Fruit fly (Drosophila melanogaster): ENCODE data around the gene CG8500.

CG8500 gene

dm6 chr3R:9767620-9768592, 16.5 kb upstream of the CG8500 start, which contains the start of gene Naa80 (continued):
- TF ChIP-seq Atf3 (GFP tag; optimal IDR thresholded peaks at IDR 0.05) = peak; percentile 45
- TF ChIP-seq ro (GFP tag; IDR thresholded peaks at IDR 0.05) = no peak
- TF ChIP-seq CG4820 (GFP tag; optimal IDR thresholded peaks at IDR 0.05) = peak; percentile 8
- TF ChIP-seq CG13424 (tag; optimal IDR thresholded peaks at IDR 0.05) = peak; percentile 52
- TF ChIP-seq usp (GFP tag; optimal IDR thresholded peaks at IDR 0.05) = no peak
- peak; percentile 1 for TF ChIP-seq CG4328 (GFP tag; optimal IDR thresholded peaks at IDR 0.05)
- TF ChIP-seq Sox102F (GFP tag; optimal IDR thresholded peaks at IDR 0.05) = no peak
- TF ChIP-seq Dfd (GFP tag; optimal IDR thresholded peaks at IDR 0.05) = no peak
- TF ChIP-seq disco-r (GFP tag; optimal IDR thresholded peaks at IDR 0.05) = peak; percentile 7
- TF ChIP-seq CG9437 (GFP tag; optimal IDR thresholded peaks at IDR 0.05) = no peak
- peak; percentile 25 for TF ChIP-seq CG1792 (GFP tag; optimal IDR thresholded peaks at IDR 0.05)
- TF ChIP-seq CG31388 (GFP tag; optimal IDR thresholded peaks at IDR 0.05) = no peak
- peak in 1 of 2 experiments; percentile 45 for TF ChIP-seq crp (GFP tag; optimal IDR thresholded peaks at IDR 0.05)
- TF ChIP-seq CG2120 (GFP tag; optimal IDR thresholded peaks at IDR 0.05) = peak; percentile 89
- peak; percentile 43 for TF ChIP-seq CG18476 (GFP tag; optimal IDR thresholded peaks at IDR 0.05)
- peak; percentile 45 for TF ChIP-seq CG11723 (GFP tag; optimal IDR thresholded peaks at IDR 0.05)
- TF ChIP-seq CG1832 (GFP tag; optimal IDR thresholded peaks at IDR 0.05) = no peak
- TF ChIP-seq Adf1 (GFP tag; IDR thresholded peaks at IDR 0.05) = peak; percentile 67
- TF ChIP-seq Ets65A (GFP tag) = peak; percentile 95
- peak; percentile 89 for TF ChIP-seq CG12659 (GFP tag; optimal IDR thresholded peaks at IDR 0.05)
- peak; percentile 27 for TF ChIP-seq CG4854 (GFP tag; optimal IDR thresholded peaks at IDR 0.05)
- peak; percentile 55; the same call in 1 of the 2 replicates for TF ChIP-seq lmd (GFP tag; IDR thresholded peaks at IDR 0.05)
- peak; percentile 63 for TF ChIP-seq nmo (GFP tag; optimal IDR thresholded peaks at IDR 0.05)
- peak; percentile 82 for TF ChIP-seq CG17912 (GFP tag; optimal IDR thresholded peaks at IDR 0.05)
- no peak for TF ChIP-seq sim (GFP tag; IDR thresholded peaks at IDR 0.05)
- peak; percentile 25 for TF ChIP-seq cwo (GFP tag; optimal IDR thresholded peaks at IDR 0.05)
- TF ChIP-seq Trl (optimal IDR thresholded peaks at IDR 0.05) = no peak
- TF ChIP-seq Trl (GFP tag; optimal IDR thresholded peaks at IDR 0.05) = peak; percentile 83
- peak; percentile 80 for TF ChIP-seq chn (GFP tag; optimal IDR thresholded peaks at IDR 0.05)
- peak; percentile 54 for TF ChIP-seq Hr3 (GFP tag; optimal IDR thresholded peaks at IDR 0.05)
- TF ChIP-seq ERR (GFP tag; optimal IDR thresholded peaks at IDR 0.05) = peak; percentile 82
- TF ChIP-seq p53 (GFP tag; optimal IDR thresholded peaks at IDR 0.05) = peak; percentile 67
- TF ChIP-seq fd102C (GFP tag; optimal IDR thresholded peaks at IDR 0.05) = no peak
- no peak for TF ChIP-seq CG9797 (GFP tag; optimal IDR thresholded peaks at IDR 0.05)
- TF ChIP-seq CG8388 (GFP tag; optimal IDR thresholded peaks at IDR 0.05) = peak; percentile 23
- TF ChIP-seq wek (GFP tag; optimal IDR thresholded peaks at IDR 0.05) = no peak
- no peak for TF ChIP-seq B-H1 (GFP tag; IDR thresholded peaks at IDR 0.05)
- peak; percentile 9 for TF ChIP-seq Tbp (GFP tag; optimal IDR thresholded peaks at IDR 0.05)
- no peak for TF ChIP-seq Nf-YB (GFP tag; optimal IDR thresholded peaks at IDR 0.05)
- no peak for TF ChIP-seq mld (GFP tag; IDR thresholded peaks at IDR 0.05; ENCODE audit: partially characterized antibody)
- TF ChIP-seq sens (GFP tag) = peak; percentile 85
- TF ChIP-seq Gug (GFP tag; IDR thresholded peaks at IDR 0.05) = peak; percentile 50; the same call in 2 of the 4 replicates
- peak; percentile 24 for TF ChIP-seq CG16815 (GFP tag; optimal IDR thresholded peaks at IDR 0.05)
- TF ChIP-seq HmgD (GFP tag; optimal IDR thresholded peaks at IDR 0.05) = peak; percentile 85
- TF ChIP-seq CG17361 (GFP tag; IDR thresholded peaks at IDR 0.05) = 0 out of 3 replicates have a peak, but pooled peaks have one; percentile 10
- peak; percentile 19 for TF ChIP-seq CG12744 (GFP tag; optimal IDR thresholded peaks at IDR 0.05)
- peak; percentile 63 for TF ChIP-seq HLHmδ (GFP tag; optimal IDR thresholded peaks at IDR 0.05)
- TF ChIP-seq tx (GFP tag; optimal IDR thresholded peaks at IDR 0.05) = peak; percentile 69
- peak; percentile 94 for TF ChIP-seq pzg (GFP tag; optimal IDR thresholded peaks at IDR 0.05)

Measured in whole organism, embryonic.